Fruit fly (Drosophila melanogaster): Measurements from ENCODE around the gene CG5984.

CG5984 gene

DNA sequence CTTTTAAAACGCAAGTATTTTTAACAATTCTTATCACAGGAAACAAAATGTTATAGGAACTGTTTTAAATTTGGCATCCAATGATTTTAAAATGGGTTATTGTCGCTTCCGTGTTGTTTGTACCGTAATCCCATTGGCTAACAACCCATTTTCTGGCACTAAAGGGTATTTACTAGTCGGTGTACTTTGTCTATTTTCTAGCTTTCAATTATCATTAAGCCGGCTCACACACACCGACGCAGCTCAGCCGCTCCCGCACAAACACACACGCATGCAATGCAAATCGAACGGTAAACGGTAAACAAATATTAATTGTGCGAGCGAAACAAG lies 3.4 kb downstream of the CG5984 start (continued):
- TF ChIP-seq Vsx1 (GFP tag; optimal IDR thresholded peaks at IDR 0.05) = no peak
- no peak for TF ChIP-seq MBD-R2 (GFP tag; IDR thresholded peaks at IDR 0.05)
- TF ChIP-seq Bteb2 (GFP tag; optimal IDR thresholded peaks at IDR 0.05) = no peak
- no peak for TF ChIP-seq CG13424 (tag; optimal IDR thresholded peaks at IDR 0.05)
- TF ChIP-seq CG11696 (GFP tag; IDR thresholded peaks at IDR 0.05) = 0 out of 2 replicates have a peak, but pooled peaks have one; percentile 8
- no peak for TF ChIP-seq pan (optimal IDR thresholded peaks at IDR 0.05)
- TF ChIP-seq pan (GFP tag; optimal IDR thresholded peaks at IDR 0.05 in 1 of 2, IDR thresholded peaks at IDR 0.05 in 1 of 2) = no peak
- TF ChIP-seq sug (tag; optimal IDR thresholded peaks at IDR 0.05) = no peak

DNA sequence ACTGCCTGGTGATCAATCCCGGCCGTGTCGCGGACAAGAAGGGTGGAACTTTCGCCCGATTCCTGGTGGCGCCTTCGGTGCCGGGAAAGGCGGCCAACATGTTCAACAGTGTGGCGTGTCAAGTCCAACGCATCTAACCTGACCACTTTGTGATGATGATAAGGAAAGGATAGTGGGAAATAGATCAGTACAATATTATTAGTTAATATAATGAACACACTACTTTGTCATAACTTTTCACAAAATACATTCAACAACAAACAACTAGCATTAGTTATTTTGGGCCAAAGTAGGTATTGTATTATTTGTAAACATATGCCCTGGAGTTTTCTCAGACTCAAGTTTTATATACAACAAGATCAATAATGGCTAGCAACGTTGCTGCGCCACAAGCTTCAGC lies 6.8 kb downstream of the CG5984 start, which contains the start of gene CG17991:
TSS of gene CG17991 (plus strand) at position 301 of the 400 bp plus-strand sequence.
- TF ChIP-seq CG17829 (tag; optimal IDR thresholded peaks at IDR 0.05) (no peak), CG6854 (GFP tag; optimal IDR thresholded peaks at IDR 0.05) (no peak), sim (GFP tag; IDR thresholded peaks at IDR 0.05) (no peak), CG7745 (tag; optimal IDR thresholded peaks at IDR 0.05) (no peak), CG11085 (GFP tag; IDR thresholded peaks at IDR 0.05) (no peak), HHEX (GFP tag; optimal IDR thresholded peaks at IDR 0.05) (no peak), CG31224 (GFP tag; IDR thresholded peaks at IDR 0.05) (no peak), CG10431 (GFP tag; optimal IDR thresholded peaks at IDR 0.05) (no peak), hbn (GFP tag; IDR thresholded peaks at IDR 0.05; ENCODE audit: partially characterized antibody) (no peak), Adf1 (GFP tag; IDR thresholded peaks at IDR 0.05) (no peak), CG3163 (GFP tag; optimal IDR thresholded peaks at IDR 0.05) (no peak), tup (GFP tag; optimal IDR thresholded peaks at IDR 0.05) (no peak), shn (GFP tag; optimal IDR thresholded peaks at IDR 0.05) (no peak), CG8478 (optimal IDR thresholded peaks at IDR 0.05) (no peak)

DNA sequence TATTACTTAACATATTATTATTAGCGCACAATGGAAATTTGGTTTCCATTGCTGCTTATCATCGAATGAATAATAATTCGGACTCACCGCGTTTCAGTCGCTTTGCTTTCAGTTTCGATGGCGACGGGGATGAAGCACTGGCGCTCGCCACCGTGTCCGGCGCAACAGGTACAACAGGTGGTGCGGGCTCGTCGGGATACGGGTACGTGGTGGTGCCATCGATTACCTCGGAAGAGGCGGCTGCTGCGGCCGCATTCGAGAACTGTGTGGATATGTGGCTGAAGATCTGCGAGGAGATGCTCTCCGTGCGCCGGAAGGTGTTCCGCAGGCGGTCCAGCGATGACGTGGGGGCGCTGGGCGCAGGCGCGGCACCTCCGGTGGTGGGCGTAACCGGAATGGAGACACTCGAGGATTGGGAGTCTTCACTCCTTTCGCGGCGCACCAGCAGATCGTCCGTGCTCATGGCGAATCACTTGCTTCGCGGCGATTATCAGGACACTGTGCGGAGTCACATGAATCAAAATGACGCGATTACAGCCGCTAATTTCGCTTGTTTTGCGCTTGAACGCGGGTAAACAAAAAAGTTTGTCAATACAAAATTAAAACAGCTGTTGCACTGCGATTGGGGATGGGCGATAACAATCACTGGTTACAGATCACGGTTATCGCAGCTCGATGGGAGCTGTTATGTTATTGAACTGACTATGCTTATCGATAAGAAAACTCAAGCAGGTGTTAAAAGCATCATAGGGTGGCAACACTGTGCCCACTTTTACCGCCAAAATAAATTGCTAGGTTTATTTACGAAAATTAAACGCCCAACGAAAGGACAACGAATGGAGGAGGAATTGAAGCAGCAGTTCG lies 9.1 kb downstream of the CG5984 start, which contains the start of the genes CG31064 and PolA2:
TSS of gene CG31064 (minus strand) at position 648 of the 864 bp plus-strand sequence.
TSS of gene PolA2 (plus strand) at position 726 of the 864 bp plus-strand sequence.
- no peak for TF ChIP-seq Dip3 (GFP tag; optimal IDR thresholded peaks at IDR 0.05)
- no peak for TF ChIP-seq odd (GFP tag; optimal IDR thresholded peaks at IDR 0.05)
- TF ChIP-seq CG6175 (GFP tag; IDR thresholded peaks at IDR 0.05) = no peak
- no peak for TF ChIP-seq CG15479 (GFP tag; optimal IDR thresholded peaks at IDR 0.05)
- no peak for TF ChIP-seq tll (GFP tag; optimal IDR thresholded peaks at IDR 0.05)
- no peak for TF ChIP-seq HLH54F (GFP tag; optimal IDR thresholded peaks at IDR 0.05)
- peak; percentile 88 for TF ChIP-seq CG15514 (GFP tag; optimal IDR thresholded peaks at IDR 0.05)
- no peak for TF ChIP-seq abd-A (tag; optimal IDR thresholded peaks at IDR 0.05)
- no peak for TF ChIP-seq gem (tag; optimal IDR thresholded peaks at IDR 0.05)
- peak; percentile 13 for TF ChIP-seq vfl (GFP tag; optimal IDR thresholded peaks at IDR 0.05)
- no peak for TF ChIP-seq CG5953 (GFP tag; IDR thresholded peaks at IDR 0.05)
- TF ChIP-seq salm (tag; optimal IDR thresholded peaks at IDR 0.05) = no peak
- no peak for TF ChIP-seq CG8765 (GFP tag; IDR thresholded peaks at IDR 0.05)
- TF ChIP-seq prd (optimal IDR thresholded peaks at IDR 0.05) = no peak
- no peak for TF ChIP-seq prd (GFP tag; IDR thresholded peaks at IDR 0.05)
- TF ChIP-seq Atf3 (GFP tag; optimal IDR thresholded peaks at IDR 0.05) = no peak
- no peak for TF ChIP-seq p53 (GFP tag; optimal IDR thresholded peaks at IDR 0.05)
- TF ChIP-seq CG11085 (GFP tag; IDR thresholded peaks at IDR 0.05) = no peak
- no peak for TF ChIP-seq bcd (GFP tag; optimal IDR thresholded peaks at IDR 0.05)
- no peak for TF ChIP-seq ap (GFP tag; IDR thresholded peaks at IDR 0.05)
- TF ChIP-seq exex (tag; optimal IDR thresholded peaks at IDR 0.05) = no peak
- no peak for TF ChIP-seq zf30C (GFP tag; optimal IDR thresholded peaks at IDR 0.05)
- TF ChIP-seq NC2α (GFP tag; optimal IDR thresholded peaks at IDR 0.05) = no peak
- no peak for TF ChIP-seq Trl (optimal IDR thresholded peaks at IDR 0.05)
- TF ChIP-seq Trl (GFP tag; optimal IDR thresholded peaks at IDR 0.05) = no peak
- 0 out of 3 replicates have a peak, but pooled peaks have one; percentile 26 for TF ChIP-seq CG11695 (GFP tag; IDR thresholded peaks at IDR 0.05)
- TF ChIP-seq btn (GFP tag; optimal IDR thresholded peaks at IDR 0.05) = no peak
- no peak for TF ChIP-seq CG11560 (tag; IDR thresholded peaks at IDR 0.05)
